Worm (Caenorhabditis elegans) whole organism, L1 larva: ENCODE results near the gene tcl-2.

ENCODE experiments used
- Y116A8C.19 ChIP-seq: sonication (generic microtip); optimal IDR thresholded peaks from 2 replicates; lab custom pipeline; 2016; ENCODE audit warnings: missing compliant biosample characterization, missing genetic modification characterization, borderline replicate concordance
- aly-2 ChIP-seq: fragments of 150-350 bp; optimal IDR thresholded peaks from 2 replicates; lab custom pipeline; 2014; ENCODE audit warnings: missing biosample characterization, missing genetic modification characterization
- ama-1 ChIP-seq: fragments of 150-350 bp; optimal IDR thresholded peaks from 2 replicates; lab custom pipeline; 2014
- efl-1 ChIP-seq, 4 experiments: fragments of 150-350 bp; optimal IDR thresholded peaks in 3 of 4; peaks in 1 of 4; 1 replicate in 1 of 4; 2 replicates in 3 of 4; lab custom pipeline; 2014; ENCODE audit warnings: missing biosample characterization in 2 of 4, missing genetic modification characterization in 2 of 4, missing genetic modification reagents in 2 of 4
- elt-2 ChIP-seq: sonication (generic microtip); optimal IDR thresholded peaks from 2 replicates; lab custom pipeline; 2016; ENCODE audit warnings: missing genetic modification characterization, mild to moderate bottlenecking, inconsistent platforms, missing compliant biosample characterization, missing genetic modification reagents
- fkh-10 ChIP-seq: sonication (generic microtip); optimal IDR thresholded peaks from 2 replicates; lab custom pipeline; 2017; ENCODE audit warnings: missing biosample characterization, missing genetic modification reagents, missing genetic modification characterization
- nhr-47 ChIP-seq: sonication (generic microtip); optimal IDR thresholded peaks from 2 replicates; lab custom pipeline; 2016; ENCODE audit warnings: mild to moderate bottlenecking, missing genetic modification characterization, moderate library complexity, missing compliant biosample characterization
- nhr-77 ChIP-seq: fragments of 150-350 bp; optimal IDR thresholded peaks from 2 replicates; lab custom pipeline; 2014; ENCODE audit warnings: missing biosample characterization, missing genetic modification characterization
- nhr-85 ChIP-seq: sonication (generic microtip); peaks from one replicate; lab custom pipeline; 2016; ENCODE audit warnings: missing genetic modification characterization, inconsistent platforms, missing compliant biosample characterization
- pqm-1 ChIP-seq: sonication (generic microtip); optimal IDR thresholded peaks from 3 replicates; lab custom pipeline; 2017; ENCODE audit warnings: missing biosample characterization, missing genetic modification characterization
- rnt-1 ChIP-seq: sonication (generic microtip); optimal IDR thresholded peaks from 2 replicates; lab custom pipeline; 2016; ENCODE audit warnings: mild to moderate bottlenecking, missing genetic modification characterization, moderate library complexity, missing compliant biosample characterization
- unc-86 ChIP-seq: sonication (generic microtip); optimal IDR thresholded peaks from 2 replicates; lab custom pipeline; 2016; ENCODE audit warnings: missing genetic modification characterization, missing compliant biosample characterization
- xbp-1 ChIP-seq: sonication (generic microtip); optimal IDR thresholded peaks from 2 replicates; lab custom pipeline; 2016; ENCODE audit warnings: missing genetic modification characterization, missing compliant biosample characterization

tcl-2 gene

ce11 chrIV:231673-232072 lies 52.8 kb downstream of the tcl-2 start, which contains the start of gene gtf-2H1:
Gene gtf-2H1 (minus strand): TSS chrIV:231773.
- TF ChIP-seq Y116A8C.19 (tag; lab: Kevin White, UChicago) (no peak), efl-1 (optimal IDR thresholded peaks at IDR 0.05; lab: Kevin White, UChicago) (no peak), efl-1 (GFP tag; optimal IDR thresholded peaks at IDR 0.05 in 1 of 2; lab: Kevin White, UChicago) (no peak), nhr-47 (tag; lab: Kevin White, UChicago) (no peak), elt-2 (tag; lab: Kevin White, UChicago) (no peak), rnt-1 (no peak), xbp-1 (tag; lab: Kevin White, UChicago) (no peak), unc-86 (tag; lab: Kevin White, UChicago) (no peak), pqm-1 (tag; lab: Kevin White, UChicago) (no peak), fkh-10 (GFP tag; lab: Kevin White, UChicago) (no peak), ama-1 (lab: Kevin White, UChicago) (no peak), nhr-85 (tag; lab: Kevin White, UChicago) (no peak), nhr-77 (tag; lab: Kevin White, UChicago) (no peak), aly-2 (tag; lab: Kevin White, UChicago) (no peak)
